Fruit fly (Drosophila melanogaster) S2 (cell line): ENCODE measurements around the gene Drsl1.

Experiments
- CG8478 ChIP-seq: fragments of >200 bp; optimal IDR thresholded peaks from 2 replicates; lab custom pipeline; 2018
- CTCF ChIP-seq, 2 experiments: fragments of >200 bp; optimal IDR thresholded peaks; 2 replicates each; lab custom pipeline; 2018

DNA sequence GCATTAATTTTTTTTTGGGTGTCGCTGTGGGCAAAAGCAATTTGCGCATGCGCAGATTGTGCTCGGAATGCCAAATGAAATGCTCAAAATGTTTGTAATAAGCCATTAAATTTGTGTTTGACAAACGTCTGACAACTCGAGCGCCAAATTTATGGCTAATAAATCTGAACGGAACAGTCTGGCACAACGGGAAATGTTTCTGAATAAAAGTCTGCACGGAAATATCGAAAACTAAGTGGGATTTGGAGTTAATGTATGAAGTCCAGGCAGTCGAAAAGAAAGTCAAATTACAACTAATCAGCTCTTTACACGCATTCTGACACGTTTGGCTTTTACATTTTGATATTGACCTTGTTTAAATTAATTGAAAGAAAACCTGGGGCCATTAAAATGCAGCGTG is 44.4 kb downstream of the Drsl1 start, which contains the start of gene CG12009:
- no peak for TF ChIP-seq CTCF (optimal IDR thresholded peaks at IDR 0.05; lab: Kevin White, UChicago)
- TF ChIP-seq CG8478 (lab: Kevin White, UChicago), result no peak
